Worm (Caenorhabditis elegans) whole organism, L1 larva: ENCODE measurements around the gene srh-149.

Source experiments
- fkh-10 ChIP-seq: sonication (generic microtip); optimal IDR thresholded peaks from 2 replicates; lab custom pipeline; 2017; ENCODE audit warnings: missing biosample characterization, missing genetic modification reagents, missing genetic modification characterization
- nhr-237 ChIP-seq: fragments of 150-350 bp; optimal IDR thresholded peaks from 2 replicates; lab custom pipeline; 2014; ENCODE audit warnings: missing biosample characterization, missing genetic modification characterization
- nhr-71 ChIP-seq: sonication (generic microtip); optimal IDR thresholded peaks from 2 replicates; lab custom pipeline; 2016; ENCODE audit warnings: mild to moderate bottlenecking, missing genetic modification characterization, moderate library complexity, missing compliant biosample characterization
- ztf-11 ChIP-seq, 2 experiments: sonication (generic microtip); optimal IDR thresholded peaks; 2 replicates each; lab custom pipeline; 2016 to 2017; ENCODE audit warnings: missing genetic modification characterization in 2 of 2, missing biosample characterization in 1 of 2, missing compliant biosample characterization in 1 of 2

DNA sequence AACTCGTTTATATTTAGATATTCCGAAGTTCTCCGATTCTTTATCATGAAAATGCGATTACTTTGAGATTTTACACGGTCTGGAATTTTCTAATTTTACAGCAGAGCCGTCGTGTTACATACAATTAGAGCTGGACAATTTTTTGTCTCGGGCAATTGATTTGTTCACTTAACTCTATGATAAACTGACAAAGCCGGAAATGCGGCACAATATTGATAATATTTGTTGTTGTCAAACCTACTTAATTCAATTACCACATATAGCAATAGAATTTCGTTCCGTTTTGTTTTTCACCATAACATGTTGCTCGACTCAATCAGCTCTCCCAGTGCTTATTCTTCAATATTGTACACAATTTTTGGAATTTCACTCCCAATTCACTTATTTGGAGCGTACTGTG lies 22.0 kb upstream of the srh-149 start, which contains the start of gene srh-299:
- TF ChIP-seq fkh-10 (GFP tag; lab: Kevin White, UChicago), result no peak
- no peak for TF ChIP-seq nhr-71 (tag; lab: Kevin White, UChicago)
- no peak for TF ChIP-seq nhr-237 (tag; lab: Kevin White, UChicago)
- TF ChIP-seq ztf-11 (tag; optimal IDR thresholded peaks at IDR 0.05; lab: Kevin White, UChicago), result no peak
